Fruit fly (Drosophila melanogaster): ENCODE measurements around the gene CG13116.
A peak's percentile ranks its signal among the peaks of the same experiment; 100 is the strongest.

Gene CG13116

DNA sequence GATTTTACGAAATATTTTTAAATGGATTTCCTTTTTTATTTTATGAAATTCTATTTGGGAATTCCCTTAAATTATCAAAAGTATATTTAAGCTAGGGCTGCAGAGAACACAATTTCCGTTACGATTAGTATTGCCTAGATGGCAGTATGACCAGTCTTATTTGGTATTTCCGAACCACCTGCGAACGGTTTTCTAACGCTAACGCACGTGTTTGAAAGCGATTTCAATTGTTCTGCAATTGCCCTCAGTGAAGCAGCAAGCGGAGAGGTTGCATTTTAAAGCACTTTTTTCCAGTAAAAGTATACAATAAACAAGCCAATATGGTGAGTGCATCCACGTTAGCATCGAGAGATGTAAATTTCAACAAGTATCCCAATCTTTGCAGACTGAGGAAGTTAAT lies 30.1 kb upstream of the CG13116 start, which contains the start of gene hoip (continued):
- peak; percentile 59 for TF ChIP-seq unc-4 (GFP tag; IDR thresholded peaks at IDR 0.05; ENCODE audit: partially characterized antibody)
- no peak for TF ChIP-seq Fer1 (GFP tag; optimal IDR thresholded peaks at IDR 0.05)
- peak; percentile 20; the same call in 1 of the 3 replicates for TF ChIP-seq HLH4C (GFP tag; IDR thresholded peaks at IDR 0.05; ENCODE audit: partially characterized antibody)
- TF ChIP-seq ato (GFP tag; IDR thresholded peaks at IDR 0.05; ENCODE audit: partially characterized antibody): 0 out of 2 replicates have a peak, but pooled peaks have one; percentile 32
- no peak for TF ChIP-seq run (tag; optimal IDR thresholded peaks at IDR 0.05)
- TF ChIP-seq TFAM (GFP tag; optimal IDR thresholded peaks at IDR 0.05): no peak
- TF ChIP-seq h (optimal IDR thresholded peaks at IDR 0.05): no peak
- TF ChIP-seq CG34376 (GFP tag; optimal IDR thresholded peaks at IDR 0.05): no peak
- TF ChIP-seq exex (tag; optimal IDR thresholded peaks at IDR 0.05): no peak
- 0 out of 2 replicates have a peak, but pooled peaks have one; percentile 15 for TF ChIP-seq wdn (GFP tag; IDR thresholded peaks at IDR 0.05)
- no peak for TF ChIP-seq ash1 (GFP tag; optimal IDR thresholded peaks at IDR 0.05)
- TF ChIP-seq CG12391 (tag; optimal IDR thresholded peaks at IDR 0.05): peak; percentile 12
- TF ChIP-seq kah (GFP tag; optimal IDR thresholded peaks at IDR 0.05): peak; percentile 30
- TF ChIP-seq Sry-β (GFP tag; optimal IDR thresholded peaks at IDR 0.05): no peak
- peak; percentile 41 for TF ChIP-seq pzg (GFP tag; optimal IDR thresholded peaks at IDR 0.05)
- TF ChIP-seq CG13287 (GFP tag; IDR thresholded peaks at IDR 0.05; ENCODE audit: partially characterized antibody): peak; percentile 53
- TF ChIP-seq vvl (GFP tag; IDR thresholded peaks at IDR 0.05): no peak; the same call in 1 of the 2 replicates
- TF ChIP-seq CG2712 (tag; optimal IDR thresholded peaks at IDR 0.05): no peak
- no peak for TF ChIP-seq CG1529 (GFP tag; optimal IDR thresholded peaks at IDR 0.05)
- no peak for TF ChIP-seq D19A (tag; optimal IDR thresholded peaks at IDR 0.05)
- no peak for TF ChIP-seq fu2 (GFP tag; optimal IDR thresholded peaks at IDR 0.05)
- no peak for TF ChIP-seq CG11504 (tag; optimal IDR thresholded peaks at IDR 0.05)
- TF ChIP-seq CG4424 (GFP tag; optimal IDR thresholded peaks at IDR 0.05): no peak
- no peak for TF ChIP-seq CG12769 (tag; optimal IDR thresholded peaks at IDR 0.05)
- no peak for TF ChIP-seq onecut (GFP tag; IDR thresholded peaks at IDR 0.05)
- no peak for TF ChIP-seq sna (GFP tag; IDR thresholded peaks at IDR 0.05; ENCODE audit: partially characterized antibody)
- TF ChIP-seq Rfx (GFP tag; IDR thresholded peaks at IDR 0.05): peak; percentile 24; the same call in 1 of the 2 replicates
- TF ChIP-seq Blimp-1 (GFP tag; optimal IDR thresholded peaks at IDR 0.05): no peak
- no peak for TF ChIP-seq cg (GFP tag; optimal IDR thresholded peaks at IDR 0.05)
- peak; percentile 24; the same call in 1 of the 3 replicates for TF ChIP-seq ci (GFP tag; IDR thresholded peaks at IDR 0.05)
- TF ChIP-seq jing (GFP tag; optimal IDR thresholded peaks at IDR 0.05): no peak
- peak; percentile 4 for TF ChIP-seq CG15514 (GFP tag; optimal IDR thresholded peaks at IDR 0.05)
- no peak for TF ChIP-seq gem (tag; optimal IDR thresholded peaks at IDR 0.05)
- TF ChIP-seq CG6654 (GFP tag; optimal IDR thresholded peaks at IDR 0.05): no peak
- TF ChIP-seq CG10979 (tag; optimal IDR thresholded peaks at IDR 0.05): no peak
- no peak for TF ChIP-seq her (GFP tag; optimal IDR thresholded peaks at IDR 0.05)
- peak; percentile 54; the same call in 1 of the 2 replicates for TF ChIP-seq bbx (GFP tag; IDR thresholded peaks at IDR 0.05; ENCODE audit: partially characterized antibody)
- TF ChIP-seq GATAe (GFP tag; conservative IDR thresholded peaks at IDR 0.05): no peak
- TF ChIP-seq CG4617 (GFP tag; optimal IDR thresholded peaks at IDR 0.05; ENCODE audit: borderline replicate concordance): no peak
- TF ChIP-seq CG14710 (tag; optimal IDR thresholded peaks at IDR 0.05): peak; percentile 65

- TF ChIP-seq Side (GFP tag; optimal IDR thresholded peaks at IDR 0.05) (no peak), CG33213 (GFP tag; optimal IDR thresholded peaks at IDR 0.05) (no peak), CG17359 (tag; optimal IDR thresholded peaks at IDR 0.05) (peak; percentile 50), Eip74EF (GFP tag; optimal IDR thresholded peaks at IDR 0.05) (peak in 1 of 2 experiments; percentile 33), peb (GFP tag; IDR thresholded peaks at IDR 0.05) (no peak), Lhr (GFP tag; optimal IDR thresholded peaks at IDR 0.05) (peak; percentile 66), CG4424 (GFP tag; optimal IDR thresholded peaks at IDR 0.05) (peak; percentile 66), pho (GFP tag; optimal IDR thresholded peaks at IDR 0.05) (no peak), pzg (GFP tag; optimal IDR thresholded peaks at IDR 0.05) (peak; percentile 51), Fer3 (tag; optimal IDR thresholded peaks at IDR 0.05) (peak; percentile 51), sna (GFP tag; IDR thresholded peaks at IDR 0.05; ENCODE audit: partially characterized antibody) (no peak), lmd (GFP tag; IDR thresholded peaks at IDR 0.05) (peak; percentile 68), CG12299 (tag; optimal IDR thresholded peaks at IDR 0.05) (peak; percentile 52), zfh2 (GFP tag; optimal IDR thresholded peaks at IDR 0.05) (peak; percentile 26)
Observed at dm6 chr2L:9700454-9700853, 29.3 kb upstream of the CG13116 start, which contains the start of gene pelo. pelo (plus strand) TSS chr2L:9700810.
